Fruit fly (Drosophila melanogaster): Measurements from ENCODE around the gene kuz.

The kuz gene

DNA sequence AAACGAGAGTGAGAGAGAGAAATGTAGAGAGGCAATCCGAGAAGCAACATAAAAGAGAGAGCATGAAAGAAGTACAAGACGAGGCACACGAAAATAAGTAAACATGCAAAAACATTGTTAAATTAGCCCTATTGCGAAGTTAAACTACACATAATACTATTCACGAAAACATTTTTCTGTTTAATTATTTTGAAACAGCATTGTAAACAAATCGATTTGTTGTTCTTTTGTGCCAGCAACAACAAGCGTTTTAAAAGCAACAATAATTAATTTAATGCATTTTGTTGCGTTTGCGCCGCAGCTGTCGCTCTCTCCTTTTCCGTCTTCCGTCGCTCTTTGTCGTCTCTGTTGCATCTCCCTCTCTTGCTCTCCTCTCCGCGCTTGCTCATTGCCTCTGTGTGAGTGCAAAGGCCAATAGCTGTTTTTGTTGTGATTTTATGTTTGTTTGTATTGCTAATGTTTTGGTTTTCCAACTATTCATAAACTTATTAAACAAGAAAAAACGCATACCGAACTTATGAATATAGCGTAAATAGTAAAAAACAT, 622 bp downstream of the kuz start:
- TF ChIP-seq Clk (GFP tag; optimal IDR thresholded peaks at IDR 0.05) = no peak
- TF ChIP-seq CG11617 (GFP tag; optimal IDR thresholded peaks at IDR 0.05) = no peak
- no peak for TF ChIP-seq CG33017 (tag; optimal IDR thresholded peaks at IDR 0.05)
- no peak for TF ChIP-seq pad (GFP tag; optimal IDR thresholded peaks at IDR 0.05)
- TF ChIP-seq cnc (optimal IDR thresholded peaks at IDR 0.05) = no peak
- no peak for TF ChIP-seq CG14711 (tag; optimal IDR thresholded peaks at IDR 0.05)
- no peak for TF ChIP-seq CG5204 (GFP tag; optimal IDR thresholded peaks at IDR 0.05)

dm6 chr2L:13552686-13553085, 2.7 kb downstream of the kuz start:
- no peak for TF ChIP-seq ovo (GFP tag; optimal IDR thresholded peaks at IDR 0.05)
- no peak for TF ChIP-seq CG7101 (tag; optimal IDR thresholded peaks at IDR 0.05)
- TF ChIP-seq tj (GFP tag; optimal IDR thresholded peaks at IDR 0.05) = no peak
- no peak for TF ChIP-seq toe (GFP tag; optimal IDR thresholded peaks at IDR 0.05)
- no peak for TF ChIP-seq pad (GFP tag; optimal IDR thresholded peaks at IDR 0.05)

dm6 chr2L:13554547-13555159, 4.7 kb downstream of the kuz start:
- TF ChIP-seq pad (GFP tag; optimal IDR thresholded peaks at IDR 0.05) (no peak), Clk (GFP tag; optimal IDR thresholded peaks at IDR 0.05) (no peak), tj (GFP tag; optimal IDR thresholded peaks at IDR 0.05) (no peak), CG11617 (GFP tag; optimal IDR thresholded peaks at IDR 0.05) (no peak), cic (GFP tag; optimal IDR thresholded peaks at IDR 0.05) (no peak), Crg-1 (GFP tag; optimal IDR thresholded peaks at IDR 0.05) (no peak), Hr96 (GFP tag; optimal IDR thresholded peaks at IDR 0.05) (no peak), CG33017 (tag; optimal IDR thresholded peaks at IDR 0.05) (no peak), CG14711 (tag; optimal IDR thresholded peaks at IDR 0.05) (no peak), CG1620 (GFP tag; optimal IDR thresholded peaks at IDR 0.05) (no peak), Mnt (GFP tag; optimal IDR thresholded peaks at IDR 0.05) (no peak), CG5204 (GFP tag; optimal IDR thresholded peaks at IDR 0.05) (no peak), CG7045 (GFP tag; optimal IDR thresholded peaks at IDR 0.05) (no peak), toe (GFP tag; optimal IDR thresholded peaks at IDR 0.05) (no peak), cnc (optimal IDR thresholded peaks at IDR 0.05) (no peak), CG7101 (tag; optimal IDR thresholded peaks at IDR 0.05) (no peak), bab1 (GFP tag; optimal IDR thresholded peaks at IDR 0.05) (no peak), ovo (GFP tag; optimal IDR thresholded peaks at IDR 0.05) (no peak), kay (GFP tag; ENCODE audit: borderline replicate concordance) (no peak)

- TF ChIP-seq cnc (optimal IDR thresholded peaks at IDR 0.05) (no peak), cic (GFP tag; optimal IDR thresholded peaks at IDR 0.05) (no peak), toe (GFP tag; optimal IDR thresholded peaks at IDR 0.05) (no peak), CG11617 (GFP tag; optimal IDR thresholded peaks at IDR 0.05) (no peak), CG7101 (tag; optimal IDR thresholded peaks at IDR 0.05) (no peak), CG5204 (GFP tag; optimal IDR thresholded peaks at IDR 0.05) (no peak), CG12768 (GFP tag; optimal IDR thresholded peaks at IDR 0.05) (no peak), tj (GFP tag; optimal IDR thresholded peaks at IDR 0.05) (no peak), ovo (GFP tag; optimal IDR thresholded peaks at IDR 0.05) (no peak), Mnt (GFP tag; optimal IDR thresholded peaks at IDR 0.05) (no peak), Clk (GFP tag; optimal IDR thresholded peaks at IDR 0.05) (no peak), kay (GFP tag; ENCODE audit: borderline replicate concordance) (no peak), CG33017 (tag; optimal IDR thresholded peaks at IDR 0.05) (no peak), CG7045 (GFP tag; optimal IDR thresholded peaks at IDR 0.05) (no peak)
These were observed 5.5 kb downstream of the kuz start for dm6 chr2L:13555397-13555796.

DNA sequence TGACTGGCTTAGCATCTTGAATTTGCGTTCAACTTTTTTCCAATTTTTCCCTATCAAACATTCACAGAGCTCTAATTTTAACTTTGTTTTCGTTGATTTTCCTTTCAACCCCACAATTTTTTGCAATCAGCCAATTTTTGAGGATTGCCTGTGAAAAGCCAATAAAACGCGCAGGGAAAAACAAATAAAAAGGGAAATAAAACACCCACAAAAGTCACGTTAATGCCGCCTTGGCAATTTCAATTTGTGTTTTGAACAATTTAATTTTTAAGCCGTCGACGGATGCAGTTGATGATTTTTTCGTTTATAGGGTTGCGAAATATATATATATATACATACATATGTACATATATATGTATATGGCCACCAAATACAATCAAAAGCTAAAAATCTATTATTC, 19.0 kb downstream of the kuz start:
- TF ChIP-seq bab1 (GFP tag; optimal IDR thresholded peaks at IDR 0.05) = no peak
- no peak for TF ChIP-seq CG7045 (GFP tag; optimal IDR thresholded peaks at IDR 0.05)
- TF ChIP-seq tj (GFP tag; optimal IDR thresholded peaks at IDR 0.05) = peak; percentile 61
- peak; percentile 55 for TF ChIP-seq kay (GFP tag; ENCODE audit: borderline replicate concordance)

DNA sequence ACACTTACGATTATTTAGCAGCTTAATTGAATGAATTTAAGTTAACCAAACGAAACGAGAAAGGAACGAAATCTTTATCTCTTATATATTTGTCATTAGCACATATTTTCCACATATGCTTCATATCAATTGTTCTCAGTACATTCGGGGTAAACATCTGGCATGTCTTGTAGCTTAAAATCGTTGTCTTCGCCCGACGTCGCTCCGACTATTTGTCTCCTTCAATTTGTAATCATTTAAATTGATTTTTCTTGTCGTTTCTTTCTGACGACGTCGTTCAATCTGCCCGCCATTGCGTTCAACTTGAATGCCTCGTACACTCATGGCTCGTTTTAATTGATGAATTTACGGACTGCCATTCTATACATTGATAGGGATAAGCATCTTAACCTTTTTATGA, 20.1 kb downstream of the kuz start:
- TF ChIP-seq cnc (optimal IDR thresholded peaks at IDR 0.05) = no peak

dm6 chr2L:13570982-13571426, 21.1 kb downstream of the kuz start:
- TF ChIP-seq pad (GFP tag; optimal IDR thresholded peaks at IDR 0.05) = no peak
- peak; percentile 60 for TF ChIP-seq CG7101 (tag; optimal IDR thresholded peaks at IDR 0.05)
- TF ChIP-seq CG1620 (GFP tag; optimal IDR thresholded peaks at IDR 0.05) = peak; percentile 27
- peak; percentile 34 for TF ChIP-seq CG14711 (tag; optimal IDR thresholded peaks at IDR 0.05)
- TF ChIP-seq kay (GFP tag; ENCODE audit: borderline replicate concordance) = no peak
- TF ChIP-seq CG7045 (GFP tag; optimal IDR thresholded peaks at IDR 0.05) = peak; percentile 33
- TF ChIP-seq bab1 (GFP tag; optimal IDR thresholded peaks at IDR 0.05) = peak; percentile 83
- TF ChIP-seq Hr96 (GFP tag; optimal IDR thresholded peaks at IDR 0.05) = peak; percentile 43
- no peak for TF ChIP-seq Clk (GFP tag; optimal IDR thresholded peaks at IDR 0.05)
- TF ChIP-seq CG12768 (GFP tag; optimal IDR thresholded peaks at IDR 0.05) = peak; percentile 24
- peak; percentile 53 for TF ChIP-seq CG11617 (GFP tag; optimal IDR thresholded peaks at IDR 0.05)
- peak; percentile 46 for TF ChIP-seq CG5204 (GFP tag; optimal IDR thresholded peaks at IDR 0.05)
